Worm (Caenorhabditis elegans) whole organism, L4 larva: Measurements from ENCODE around the gene unc-68.

ENCODE experiments used
- F49E8.2 ChIP-seq: sonication (generic microtip); optimal IDR thresholded peaks from 2 replicates; lab custom pipeline; 2016; ENCODE audit warnings: missing compliant biosample characterization, mild to moderate bottlenecking, missing genetic modification characterization, borderline replicate concordance
- T20F7.1 ChIP-seq: fragments of 200-800 bp; sonication (Bioruptor generic); optimal IDR thresholded peaks from 2 replicates; lab custom pipeline; 2018; ENCODE audit warnings: mild to moderate bottlenecking, missing genetic modification characterization, missing compliant biosample characterization
- ceh-32 ChIP-seq: sonication (generic microtip); optimal IDR thresholded peaks from 2 replicates; lab custom pipeline; 2016; ENCODE audit warnings: mild to moderate bottlenecking, missing genetic modification characterization, missing compliant biosample characterization; ENCODE audit not compliant: poor library complexity
- ces-1 ChIP-seq: fragments of 150-350 bp; sonication (generic microtip); optimal IDR thresholded peaks from 4 replicates; lab custom pipeline; 2014; ENCODE audit warnings: missing biosample characterization, missing genetic modification reagents, missing genetic modification characterization
- cey-2 ChIP-seq: sonication (generic microtip); optimal IDR thresholded peaks from 3 replicates; lab custom pipeline; 2017; ENCODE audit warnings: missing genetic modification characterization, mild to moderate bottlenecking, missing compliant biosample characterization, antibody characterized with exemption, borderline replicate concordance; ENCODE audit not compliant: insufficient read depth
- daf-16 ChIP-seq, 3 experiments: sonication (generic microtip); optimal IDR thresholded peaks; 2 replicates each; lab custom pipeline; 2016 to 2017; ENCODE audit warnings: missing genetic modification characterization in 3 of 3, missing genetic modification reagents in 3 of 3, mild to moderate bottlenecking in 2 of 3, missing compliant biosample characterization in 2 of 3, missing biosample characterization in 1 of 3, moderate library complexity in 1 of 3
- fos-1 ChIP-seq: fragments of 150-350 bp; optimal IDR thresholded peaks from 2 replicates; lab custom pipeline; 2014; ENCODE audit warnings: missing biosample characterization, missing genetic modification characterization
- lin-15B ChIP-seq: fragments of 150-350 bp; sonication (generic microtip); optimal IDR thresholded peaks from 3 replicates; lab custom pipeline; 2014; ENCODE audit warnings: missing biosample characterization, missing genetic modification characterization
- nhr-76 ChIP-seq: fragments of 150-350 bp; optimal IDR thresholded peaks from 2 replicates; lab custom pipeline; 2014; ENCODE audit warnings: missing biosample characterization, missing genetic modification characterization
- rbr-2 ChIP-seq: sonication (generic microtip); optimal IDR thresholded peaks from 2 replicates; lab custom pipeline; 2016; ENCODE audit warnings: missing genotype, missing genetic modification characterization, missing compliant biosample characterization
- skn-1 ChIP-seq: fragments of 150-350 bp; optimal IDR thresholded peaks from 2 replicates; lab custom pipeline; 2014; ENCODE audit warnings: missing biosample characterization, missing genetic modification characterization
- snpc-1.2 ChIP-seq: fragments of 200-800 bp; sonication (Bioruptor generic); IDR thresholded peaks from 2 replicates; pipeline ENCODE4 v1.3.6; 2022; ENCODE audit warnings: missing genetic modification reagents, missing genetic modification characterization, missing compliant biosample characterization
- unc-39 ChIP-seq: sonication (generic microtip); optimal IDR thresholded peaks from 2 replicates; lab custom pipeline; 2017; ENCODE audit warnings: missing biosample characterization, missing genetic modification characterization

ce11 chrV:6926633-6927032, 2.2 kb downstream of the unc-68 start:
- TF ChIP-seq snpc-1.2 (GFP tag; lab: Robert Waterston, UW), result no peak
- TF ChIP-seq fos-1 (tag; lab: Kevin White, UChicago), result no peak
- no peak for TF ChIP-seq lin-15B
- no peak for TF ChIP-seq F49E8.2 (tag; lab: Kevin White, UChicago)
- TF ChIP-seq cey-2, result no peak
- no peak for TF ChIP-seq daf-16 (GFP tag; optimal IDR thresholded peaks at IDR 0.05; lab: Kevin White, UChicago)
- TF ChIP-seq daf-16 (tag; optimal IDR thresholded peaks at IDR 0.05; lab: Kevin White, UChicago), result no peak
- TF ChIP-seq ces-1 (GFP tag; lab: Kevin White, UChicago), result no peak
- TF ChIP-seq unc-39 (tag; lab: Kevin White, UChicago), result no peak
- no peak for TF ChIP-seq nhr-76 (tag; lab: Kevin White, UChicago)
- no peak for TF ChIP-seq T20F7.1 (GFP tag; lab: Kevin White, UChicago)
- no peak for TF ChIP-seq ceh-32 (tag; lab: Kevin White, UChicago)
- TF ChIP-seq skn-1 (tag; lab: Kevin White, UChicago), result no peak
- no peak for TF ChIP-seq rbr-2 (tag; lab: Kevin White, UChicago)
